Fruit fly (Drosophila melanogaster): ENCODE results near the gene Adck5.

Gene Adck5

dm6 chr3L:11215244-11216121 lies 45.9 kb downstream of the Adck5 start:
- peak; percentile 88 for TF ChIP-seq bab1 (GFP tag; optimal IDR thresholded peaks at IDR 0.05)
- TF ChIP-seq kay (GFP tag; ENCODE audit: borderline replicate concordance) = peak; percentile 96
- peak; percentile 74 for TF ChIP-seq toe (GFP tag; optimal IDR thresholded peaks at IDR 0.05)
- peak; percentile 69 for TF ChIP-seq Hr96 (GFP tag; optimal IDR thresholded peaks at IDR 0.05)
- no peak for TF ChIP-seq CG1620 (GFP tag; optimal IDR thresholded peaks at IDR 0.05)
- TF ChIP-seq CG33017 (tag; optimal IDR thresholded peaks at IDR 0.05) = peak; percentile 89
- peak; percentile 81 for TF ChIP-seq CG7045 (GFP tag; optimal IDR thresholded peaks at IDR 0.05)
- TF ChIP-seq CG5204 (GFP tag; optimal IDR thresholded peaks at IDR 0.05) = no peak
- peak; percentile 79 for TF ChIP-seq Crg-1 (GFP tag; optimal IDR thresholded peaks at IDR 0.05)
- TF ChIP-seq CG7101 (tag; optimal IDR thresholded peaks at IDR 0.05) = peak; percentile 88
- no peak for TF ChIP-seq tj (GFP tag; optimal IDR thresholded peaks at IDR 0.05)
- TF ChIP-seq Clk (GFP tag; optimal IDR thresholded peaks at IDR 0.05) = peak; percentile 79
- no peak for TF ChIP-seq cnc (optimal IDR thresholded peaks at IDR 0.05)
- peak; percentile 60 for TF ChIP-seq Mnt (GFP tag; optimal IDR thresholded peaks at IDR 0.05)
- peak; percentile 85 for TF ChIP-seq CG12768 (GFP tag; optimal IDR thresholded peaks at IDR 0.05)
- peak; percentile 77 for TF ChIP-seq CG11617 (GFP tag; optimal IDR thresholded peaks at IDR 0.05)
- TF ChIP-seq cic (GFP tag; optimal IDR thresholded peaks at IDR 0.05) = peak; percentile 64
- no peak for TF ChIP-seq ovo (GFP tag; optimal IDR thresholded peaks at IDR 0.05)
- TF ChIP-seq pad (GFP tag; optimal IDR thresholded peaks at IDR 0.05) = peak; percentile 62
- TF ChIP-seq CG14711 (tag; optimal IDR thresholded peaks at IDR 0.05) = peak; percentile 99

- TF ChIP-seq bab1 (GFP tag; optimal IDR thresholded peaks at IDR 0.05) = no peak
These were observed 46.6 kb downstream of the Adck5 start for dm6 chr3L:11216219-11216618.

dm6 chr3L:11217893-11218292 lies 48.3 kb downstream of the Adck5 start:
- no peak for TF ChIP-seq CG5204 (GFP tag; optimal IDR thresholded peaks at IDR 0.05)
- TF ChIP-seq CG33017 (tag; optimal IDR thresholded peaks at IDR 0.05) = no peak
- no peak for TF ChIP-seq Clk (GFP tag; optimal IDR thresholded peaks at IDR 0.05)
- no peak for TF ChIP-seq CG7045 (GFP tag; optimal IDR thresholded peaks at IDR 0.05)
- no peak for TF ChIP-seq CG14711 (tag; optimal IDR thresholded peaks at IDR 0.05)
- TF ChIP-seq kay (GFP tag; ENCODE audit: borderline replicate concordance) = no peak
- no peak for TF ChIP-seq tj (GFP tag; optimal IDR thresholded peaks at IDR 0.05)
- TF ChIP-seq CG11617 (GFP tag; optimal IDR thresholded peaks at IDR 0.05) = no peak

- TF ChIP-seq tj (GFP tag; optimal IDR thresholded peaks at IDR 0.05) = peak; percentile 58
- TF ChIP-seq CG14711 (tag; optimal IDR thresholded peaks at IDR 0.05) = no peak
These were observed 49.3 kb downstream of the Adck5 start for dm6 chr3L:11218892-11219291.
